Fruit fly (Drosophila melanogaster): Measurements from ENCODE around the gene Vha26.

Gene Vha26

DNA sequence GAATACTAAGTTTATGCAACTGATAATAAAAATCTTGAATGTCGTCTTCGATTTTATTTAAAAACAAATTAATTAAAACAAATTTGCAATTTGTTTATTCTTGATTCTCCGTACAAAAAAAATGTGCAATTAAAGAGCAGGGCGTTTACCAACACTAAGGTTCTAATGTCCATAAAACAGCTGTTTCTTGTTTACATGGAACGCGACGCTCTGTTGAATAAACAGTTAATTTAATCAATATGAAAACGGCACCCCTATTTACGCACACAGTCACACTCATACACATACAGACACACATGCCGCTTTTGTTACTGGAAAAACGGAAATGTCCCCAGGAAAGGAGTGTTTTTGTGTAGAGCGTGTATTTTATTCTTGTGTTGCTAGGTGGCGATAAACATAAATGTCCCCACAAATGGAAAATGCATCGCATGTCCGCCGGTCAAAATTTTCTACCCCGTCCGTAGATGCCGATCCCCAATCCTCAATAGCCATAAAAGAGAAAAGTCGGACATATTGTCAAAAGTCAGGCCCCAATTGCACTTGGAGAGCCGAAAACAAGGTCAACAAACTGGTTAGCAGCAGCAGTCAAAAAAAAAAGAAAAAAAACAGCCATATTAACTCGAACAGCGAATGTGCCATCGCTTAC lies 31.5 kb downstream of the Vha26 start (continued):
- TF ChIP-seq Gsc (GFP tag; IDR thresholded peaks at IDR 0.05) (no peak), sima (GFP tag; optimal IDR thresholded peaks at IDR 0.05) (peak; percentile 53), CG30020 (tag; optimal IDR thresholded peaks at IDR 0.05) (peak; percentile 69), CG8924 (tag; optimal IDR thresholded peaks at IDR 0.05) (peak; percentile 89), pan (optimal IDR thresholded peaks at IDR 0.05) (no peak), pan (GFP tag; optimal IDR thresholded peaks at IDR 0.05 in 1 of 2, IDR thresholded peaks at IDR 0.05 in 1 of 2) (no peak), MTF-1 (GFP tag; optimal IDR thresholded peaks at IDR 0.05; ENCODE audit: borderline replicate concordance) (peak; percentile 93), caup (GFP tag; optimal IDR thresholded peaks at IDR 0.05; ENCODE audit: severe bottlenecking) (peak; percentile 88), Atf6 (GFP tag; IDR thresholded peaks at IDR 0.05) (no peak), Sry-β (GFP tag; optimal IDR thresholded peaks at IDR 0.05) (peak; percentile 65), Lhr (GFP tag; optimal IDR thresholded peaks at IDR 0.05) (peak; percentile 68), ham (GFP tag; IDR thresholded peaks at IDR 0.05) (no peak), CG32772 (GFP tag; IDR thresholded peaks at IDR 0.05) (no peak), Mrtf (GFP tag; IDR thresholded peaks at IDR 0.05) (no peak), CoRest (tag; optimal IDR thresholded peaks at IDR 0.05) (peak; percentile 58), CG17802 (tag; optimal IDR thresholded peaks at IDR 0.05) (no peak), E2f2 (GFP tag; IDR thresholded peaks at IDR 0.05) (no peak), zen (tag; optimal IDR thresholded peaks at IDR 0.05) (peak; percentile 92), CG10321 (GFP tag; IDR thresholded peaks at IDR 0.05) (no peak), CG2202 (tag; optimal IDR thresholded peaks at IDR 0.05) (peak; percentile 85), NfI (GFP tag; optimal IDR thresholded peaks at IDR 0.05) (peak; percentile 59), CG4730 (GFP tag; IDR thresholded peaks at IDR 0.05) (no peak), crol (GFP tag; IDR thresholded peaks at IDR 0.05) (no peak), exex (tag; optimal IDR thresholded peaks at IDR 0.05) (peak; percentile 79), CG18011 (GFP tag; optimal IDR thresholded peaks at IDR 0.05) (peak; percentile 32), CG1603 (tag; optimal IDR thresholded peaks at IDR 0.05) (peak; percentile 81), CG10654 (GFP tag; optimal IDR thresholded peaks at IDR 0.05) (peak; percentile 74), Max (GFP tag; optimal IDR thresholded peaks at IDR 0.05) (peak; percentile 70), usp (GFP tag; optimal IDR thresholded peaks at IDR 0.05) (no peak), CG13424 (tag; optimal IDR thresholded peaks at IDR 0.05) (peak; percentile 72), Asciz (GFP tag; optimal IDR thresholded peaks at IDR 0.05) (peak; percentile 91), crp (GFP tag; optimal IDR thresholded peaks at IDR 0.05) (peak; percentile 64 to 88), CG33213 (GFP tag; optimal IDR thresholded peaks at IDR 0.05) (peak; percentile 92), CG17829 (tag; optimal IDR thresholded peaks at IDR 0.05) (peak; percentile 64), CG13624 (GFP tag; optimal IDR thresholded peaks at IDR 0.05) (peak; percentile 28), repo (GFP tag; optimal IDR thresholded peaks at IDR 0.05) (peak; percentile 75), BtbVII (GFP tag; optimal IDR thresholded peaks at IDR 0.05) (peak; percentile 82), ranshi (GFP tag; IDR thresholded peaks at IDR 0.05) (no peak), Fer3 (tag; optimal IDR thresholded peaks at IDR 0.05) (peak; percentile 81), Xbp1 (GFP tag; optimal IDR thresholded peaks at IDR 0.05) (peak; percentile 25), Hr39 (optimal IDR thresholded peaks at IDR 0.05) (no peak), CG8388 (GFP tag; optimal IDR thresholded peaks at IDR 0.05) (peak; percentile 51), CG15696 (tag; optimal IDR thresholded peaks at IDR 0.05) (peak; percentile 92), CG13296 (GFP tag; optimal IDR thresholded peaks at IDR 0.05) (peak; percentile 84), CG9609 (GFP tag; optimal IDR thresholded peaks at IDR 0.05) (peak; percentile 29), CG18262 (tag; optimal IDR thresholded peaks at IDR 0.05) (peak; percentile 64), CG42726 (GFP tag; IDR thresholded peaks at IDR 0.05; ENCODE audit: partially characterized antibody) (no peak), ken (GFP tag; IDR thresholded peaks at IDR 0.05) (no peak), Dek (tag; optimal IDR thresholded peaks at IDR 0.05) (peak; percentile 65), CG7839 (tag; optimal IDR thresholded peaks at IDR 0.05) (peak; percentile 57)

Data from whole organism, embryonic.